Worm (Caenorhabditis elegans): ENCODE results near the gene C14A11.2.
A peak's percentile ranks its signal among the peaks of the same experiment; 100 is the strongest.

The C14A11.2 gene

DNA sequence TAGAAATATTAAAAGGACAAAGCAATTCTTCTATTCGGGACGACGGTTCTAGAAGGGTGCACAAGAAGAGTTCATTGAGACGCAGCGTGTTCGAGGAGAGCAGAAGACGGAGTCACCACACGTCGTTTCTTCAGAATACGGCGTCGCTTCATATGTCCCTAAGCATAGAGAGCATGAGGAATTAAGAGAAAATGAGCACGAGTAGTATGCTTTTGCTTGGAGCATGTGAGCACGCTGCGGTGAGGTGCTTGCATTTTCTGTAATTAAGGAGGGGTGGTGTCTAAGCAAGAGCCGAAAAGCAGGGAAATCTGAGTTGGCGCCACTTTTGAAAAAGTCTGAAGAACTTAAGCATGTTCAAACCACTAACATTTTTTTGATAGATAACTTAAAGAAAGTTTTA lies 4.5 kb downstream of the C14A11.2 start, which contains the start of gene C14A11.5:
Gene C14A11.5 (minus strand): TSS at position 139 of the 400 bp plus-strand sequence.
- peak; percentile 18 for TF ChIP-seq ztf-18 (tag; optimal IDR thresholded peaks at IDR 0.05)
- no peak for TF ChIP-seq ceh-40 (GFP tag; IDR thresholded peaks at IDR 0.05)

ce11 chrX:2809611-2810010 lies 6.7 kb downstream of the C14A11.2 start, which contains the start of gene C14A11.9:
Gene C14A11.9 (minus strand): TSS chrX:2809637.
- TF ChIP-seq tlf-1 (GFP tag; optimal IDR thresholded peaks at IDR 0.05), result peak; percentile 55
- peak; percentile 85 for TF ChIP-seq ztf-26 (tag; optimal IDR thresholded peaks at IDR 0.05)
- TF ChIP-seq ztf-28 (GFP tag; IDR thresholded peaks at IDR 0.05), result no peak
- 0 out of 2 replicates have a peak, but pooled peaks have one; percentile 33 for TF ChIP-seq ceh-100 (GFP tag; IDR thresholded peaks at IDR 0.05)
- peak; percentile 14 for TF ChIP-seq sptf-2 (GFP tag; optimal IDR thresholded peaks at IDR 0.05)
- TF ChIP-seq sea-2 (GFP tag; IDR thresholded peaks at IDR 0.05), result no peak
- TF ChIP-seq ZK185.1 (tag; optimal IDR thresholded peaks at IDR 0.05; ENCODE audit: poor library complexity, severe bottlenecking), result peak; percentile 86
- TF ChIP-seq dpl-1 (GFP tag; optimal IDR thresholded peaks at IDR 0.05), result peak; percentile 3
- TF ChIP-seq T26A5.8 (tag; optimal IDR thresholded peaks at IDR 0.05), result no peak
- TF ChIP-seq C17E4.6 (GFP tag; IDR thresholded peaks at IDR 0.05), result 0 out of 2 replicates have a peak, but pooled peaks have one; percentile 38
- no peak for TF ChIP-seq pha-4 (tag; optimal IDR thresholded peaks at IDR 0.05)
- TF ChIP-seq F37B4.10 (GFP tag; IDR thresholded peaks at IDR 0.05), result no peak
- peak; percentile 69 for TF ChIP-seq F22D6.2 (tag; optimal IDR thresholded peaks at IDR 0.05)
- TF ChIP-seq K11D2.4 (GFP tag; IDR thresholded peaks at IDR 0.05), result peak; percentile 94
- TF ChIP-seq snpc-1.1 (tag; optimal IDR thresholded peaks at IDR 0.05; ENCODE audit: insufficient read depth), result no peak
- TF ChIP-seq bed-1 (GFP tag; IDR thresholded peaks at IDR 0.05), result no peak
- TF ChIP-seq egl-44 (GFP tag; IDR thresholded peaks at IDR 0.05), result peak; percentile 71; the same call in 1 of the 2 replicates
- peak; percentile 63 for TF ChIP-seq rcor-1 (GFP tag; IDR thresholded peaks at IDR 0.05)
- peak; percentile 81 for TF ChIP-seq atf-7 (tag; optimal IDR thresholded peaks at IDR 0.05)
- no peak for TF ChIP-seq snpc-4 (GFP tag; optimal IDR thresholded peaks at IDR 0.05)
- TF ChIP-seq snpc-4 (tag; optimal IDR thresholded peaks at IDR 0.05), result peak in 3 of 4 experiments; percentile 45 to 67 (median 66)
- TF ChIP-seq athp-1 (tag; optimal IDR thresholded peaks at IDR 0.05), result no peak
- TF ChIP-seq F23B12.7 (tag; optimal IDR thresholded peaks at IDR 0.05; ENCODE audit: insufficient read depth), result peak; percentile 22
- TF ChIP-seq ztf-18 (tag; optimal IDR thresholded peaks at IDR 0.05), result peak; percentile 99
- peak; percentile 24 for TF ChIP-seq mel-28 (tag; optimal IDR thresholded peaks at IDR 0.05; ENCODE audit: borderline replicate concordance)
- peak; percentile 79 for TF ChIP-seq pbrm-1 (GFP tag; IDR thresholded peaks at IDR 0.05)
- TF ChIP-seq tbp1 (GFP tag; optimal IDR thresholded peaks at IDR 0.05), result no peak
- 0 out of 2 replicates have a peak, but pooled peaks have one; percentile 35 for TF ChIP-seq cebp-2 (GFP tag; IDR thresholded peaks at IDR 0.05)
- peak; percentile 87 for TF ChIP-seq attf-5 (GFP tag; optimal IDR thresholded peaks at IDR 0.05)
- peak; percentile 79 for TF ChIP-seq somi-1 (GFP tag; optimal IDR thresholded peaks at IDR 0.05)
- peak in 1 of 3 experiments; percentile 88 for TF ChIP-seq lin-35 (GFP tag; optimal IDR thresholded peaks at IDR 0.05)
- TF ChIP-seq gei-17 (GFP tag; optimal IDR thresholded peaks at IDR 0.05), result peak; percentile 87
- no peak for TF ChIP-seq attf-6 (GFP tag; IDR thresholded peaks at IDR 0.05)
- peak; percentile 90 for TF ChIP-seq nhr-80 (tag; optimal IDR thresholded peaks at IDR 0.05)
- TF ChIP-seq zfh-2 (GFP tag; conservative IDR thresholded peaks at IDR 0.05), result no peak; the same call in none of the 2 replicates
- TF ChIP-seq let-607 (tag; optimal IDR thresholded peaks at IDR 0.05), result peak in 1 of 2 experiments; percentile 77
- no peak for TF ChIP-seq madf-8 (GFP tag; conservative IDR thresholded peaks at IDR 0.05)
- no peak for TF ChIP-seq lin-26 (GFP tag; IDR thresholded peaks at IDR 0.05)
- no peak for TF ChIP-seq dpff-1 (tag; optimal IDR thresholded peaks at IDR 0.05)
- no peak for TF ChIP-seq tbx-9 (tag; optimal IDR thresholded peaks at IDR 0.05; ENCODE audit: borderline replicate concordance)
- TF ChIP-seq mes-4 (tag; optimal IDR thresholded peaks at IDR 0.05), result no peak
- TF ChIP-seq Y56A3A.18 (GFP tag; IDR thresholded peaks at IDR 0.05), result no peak; the same call in 1 of the 2 replicates
- TF ChIP-seq B0261.1 (tag; optimal IDR thresholded peaks at IDR 0.05), result peak; percentile 2
- peak; percentile 63 for TF ChIP-seq madf-10 (tag; optimal IDR thresholded peaks at IDR 0.05)
- TF ChIP-seq mcd-1 (GFP tag; IDR thresholded peaks at IDR 0.05), result peak; percentile 80

Data from whole organism, young adult.